Fruit fly (Drosophila melanogaster): Measurements from ENCODE around the gene Drsl6.

- TF ChIP-seq CG34367 (tag; optimal IDR thresholded peaks at IDR 0.05) (no peak), gl (tag; optimal IDR thresholded peaks at IDR 0.05) (no peak), EcR (GFP tag; optimal IDR thresholded peaks at IDR 0.05) (no peak), CG4496 (GFP tag; IDR thresholded peaks at IDR 0.05) (no peak), CG9948 (tag; optimal IDR thresholded peaks at IDR 0.05) (no peak), Pif1B (GFP tag; optimal IDR thresholded peaks at IDR 0.05) (no peak), rn (GFP tag; IDR thresholded peaks at IDR 0.05) (no peak)
Observed at dm6 chr3L:3305430-3305829, 30.8 kb downstream of the Drsl6 start.
